Worm (Caenorhabditis elegans) whole organism, mixed stage, embryonic: ENCODE results near the gene rbf-1.
A peak's percentile ranks its signal among the peaks of the same experiment; 100 is the strongest.

Experiments
- ces-1 ChIP-seq: fragments of 150-350 bp; optimal IDR thresholded peaks from 2 replicates; lab custom pipeline; 2014; ENCODE audit warnings: missing biosample characterization, missing genetic modification reagents, missing genetic modification characterization
- drap-1 ChIP-seq: fragments of 200-800 bp; sonication (Bioruptor generic); optimal IDR thresholded peaks from 3 replicates; lab custom pipeline; 2018; ENCODE audit warnings: mild to moderate bottlenecking, missing genetic modification characterization, missing compliant biosample characterization
- ham-2 ChIP-seq: fragments of 200-800 bp; sonication (Bioruptor generic); optimal IDR thresholded peaks from 2 replicates; lab custom pipeline; 2018; ENCODE audit warnings: mild to moderate bottlenecking, missing genetic modification characterization, missing compliant biosample characterization
- hlh-1 ChIP-seq: fragments of 150-350 bp; optimal IDR thresholded peaks from 2 replicates; lab custom pipeline; 2014; ENCODE audit warnings: missing biosample characterization, missing genetic modification reagents, missing genetic modification characterization
- nhr-12 ChIP-seq: fragments of 150-350 bp; optimal IDR thresholded peaks from 2 replicates; lab custom pipeline; 2014; ENCODE audit warnings: missing biosample characterization, missing genetic modification characterization
- nhr-76 ChIP-seq: sonication (generic microtip); optimal IDR thresholded peaks from 2 replicates; lab custom pipeline; 2017; ENCODE audit warnings: missing biosample characterization, missing genetic modification characterization
- sem-2 ChIP-seq: fragments of 200-800 bp; sonication (Bioruptor generic); optimal IDR thresholded peaks from 2 replicates; lab custom pipeline; 2018; ENCODE audit warnings: mild to moderate bottlenecking, missing genetic modification characterization, missing compliant biosample characterization
- zip-8 ChIP-seq: fragments of 150-350 bp; optimal IDR thresholded peaks from 2 replicates; lab custom pipeline; 2014; ENCODE audit warnings: missing biosample characterization, missing genetic modification characterization

Gene rbf-1

DNA sequence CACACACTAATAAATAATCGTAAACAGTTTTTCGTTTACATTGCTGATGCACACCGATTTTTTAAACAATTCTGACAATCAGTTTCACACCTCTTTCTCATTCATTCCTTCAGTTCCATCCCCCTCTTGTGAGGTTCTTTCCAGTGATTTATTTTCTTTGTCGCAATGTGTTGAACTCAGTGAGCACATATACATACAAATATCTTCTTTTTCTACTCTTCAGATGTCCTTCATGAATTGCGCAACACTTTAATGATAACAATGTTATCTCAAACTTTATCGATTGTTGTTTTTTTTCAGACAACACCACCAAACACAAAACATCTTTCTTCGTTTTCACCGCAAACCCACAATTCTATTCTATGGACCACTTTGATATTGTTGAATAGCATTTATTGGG lies 70.4 kb downstream of the rbf-1 start, which contains the start of gene dig-1:
Gene dig-1 (plus strand): TSS at position 301 of the 400 bp plus-strand sequence.
- TF ChIP-seq drap-1 (GFP tag; lab: Kevin White, UChicago) = no peak
- TF ChIP-seq sem-2 = no peak
- peak; percentile 21 for TF ChIP-seq zip-8

DNA sequence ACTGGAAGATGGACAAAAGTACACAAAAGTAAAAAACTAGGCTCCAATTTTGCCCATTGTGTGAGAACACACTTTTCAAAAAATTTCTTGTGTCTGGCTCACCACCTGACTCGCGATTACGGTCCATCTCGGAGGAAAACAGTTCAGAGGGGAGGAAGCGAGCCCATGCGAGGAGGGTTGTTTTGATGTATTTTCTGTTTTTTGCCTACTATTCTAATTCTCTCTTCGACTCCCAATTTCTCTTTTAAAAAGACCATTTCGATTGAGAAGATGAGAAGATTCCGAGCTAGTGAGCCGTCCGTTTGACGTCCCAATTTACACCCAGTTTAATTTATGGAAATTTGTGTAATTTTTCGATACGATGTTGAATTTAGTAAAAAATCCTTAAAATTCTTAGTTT lies 71.1 kb downstream of the rbf-1 start:
- TF ChIP-seq hlh-1 (tag; lab: Kevin White, UChicago) (no peak), zip-8 (no peak), ces-1 (GFP tag; lab: Kevin White, UChicago) (no peak), ham-2 (no peak)

DNA sequence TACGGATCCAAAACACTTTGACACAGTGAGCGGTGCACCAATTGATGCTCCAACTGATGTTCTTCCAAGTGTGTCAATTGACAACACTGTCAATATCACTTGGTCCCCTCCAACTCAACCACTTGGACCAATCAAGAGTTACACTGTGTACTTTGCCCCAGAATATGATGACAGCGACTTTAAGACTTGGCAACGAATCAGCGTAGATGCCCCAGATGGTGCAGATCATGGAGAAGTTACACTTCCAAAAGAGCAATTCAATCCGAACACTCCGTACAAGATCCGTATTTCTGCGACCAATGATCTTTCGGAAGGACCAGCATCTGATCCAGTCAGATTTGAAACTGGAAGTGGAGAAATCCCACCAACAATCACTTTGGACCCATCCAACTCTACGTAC lies 77.1 kb downstream of the rbf-1 start:
- TF ChIP-seq nhr-12 (tag; lab: Kevin White, UChicago) = no peak
- no peak for TF ChIP-seq nhr-76 (tag; lab: Kevin White, UChicago)
